Worm (Caenorhabditis elegans) whole organism, L4 larva: Measurements from ENCODE around the gene F26F4.9.

Source experiments
- F44E2.7 ChIP-seq: fragments of 200-800 bp; sonication (Bioruptor generic); IDR thresholded peaks from 2 replicates; pipeline ENCODE4 v2.1.2; 2022; ENCODE audit warnings: missing genetic modification characterization, missing compliant biosample characterization
- T20F7.1 ChIP-seq: fragments of 200-800 bp; sonication (Bioruptor generic); optimal IDR thresholded peaks from 2 replicates; lab custom pipeline; 2018; ENCODE audit warnings: mild to moderate bottlenecking, missing genetic modification characterization, missing compliant biosample characterization
- T26A8.4 ChIP-seq: fragments of 200-800 bp; sonication (Bioruptor generic); IDR thresholded peaks from 2 replicates; pipeline ENCODE4 v1.3.6; 2022; ENCODE audit warnings: missing genetic modification characterization, missing compliant biosample characterization
- Y48G9A.11 ChIP-seq: fragments of 200-800 bp; sonication (Bioruptor generic); IDR thresholded peaks from 2 replicates; pipeline ENCODE4 v1.3.6; 2022; ENCODE audit warnings: missing genetic modification reagents, missing genetic modification characterization, missing compliant biosample characterization
- Y5F2A.4 ChIP-seq: fragments of 200-800 bp; sonication (Bioruptor generic); optimal IDR thresholded peaks from 2 replicates; lab custom pipeline; 2018; ENCODE audit warnings: mild to moderate bottlenecking, missing genetic modification characterization, missing compliant biosample characterization
- Y75B8A.6 ChIP-seq: fragments of 200-800 bp; sonication (Bioruptor generic); IDR thresholded peaks from 2 replicates; pipeline ENCODE4 v1.3.6; 2022; ENCODE audit warnings: missing genetic modification reagents, missing genetic modification characterization, missing compliant biosample characterization
- aha-1 ChIP-seq: fragments of 150-350 bp; peaks from one replicate; lab custom pipeline; 2014; ENCODE audit warnings: missing biosample characterization, missing genetic modification characterization
- arid-1 ChIP-seq: fragments of 200-800 bp; sonication (Bioruptor generic); conservative IDR thresholded peaks from 2 replicates; pipeline ENCODE4 v1.3.6; 2022; ENCODE audit warnings: missing genetic modification reagents, missing genetic modification characterization, missing compliant biosample characterization
- ceh-28 ChIP-seq: fragments of 150-350 bp; optimal IDR thresholded peaks from 2 replicates; lab custom pipeline; 2014; ENCODE audit warnings: missing biosample characterization, missing genetic modification reagents, missing genetic modification characterization
- cey-2 ChIP-seq: sonication (generic microtip); optimal IDR thresholded peaks from 3 replicates; lab custom pipeline; 2017; ENCODE audit warnings: missing genetic modification characterization, mild to moderate bottlenecking, missing compliant biosample characterization, antibody characterized with exemption, borderline replicate concordance; ENCODE audit not compliant: insufficient read depth
- daf-12 ChIP-seq: fragments of 150-350 bp; optimal IDR thresholded peaks from 2 replicates; lab custom pipeline; 2014; ENCODE audit warnings: missing biosample characterization, missing genetic modification reagents, missing genetic modification characterization
- daf-16 ChIP-seq, 3 experiments: sonication (generic microtip); optimal IDR thresholded peaks; 2 replicates each; lab custom pipeline; 2016 to 2017; ENCODE audit warnings: missing genetic modification characterization in 3 of 3, missing genetic modification reagents in 3 of 3, mild to moderate bottlenecking in 2 of 3, missing compliant biosample characterization in 2 of 3, missing biosample characterization in 1 of 3, moderate library complexity in 1 of 3
- daf-19 ChIP-seq: fragments of 200-800 bp; sonication (Bioruptor generic); conservative IDR thresholded peaks from 2 replicates; pipeline ENCODE4 v1.3.6; 2022; ENCODE audit warnings: missing genetic modification characterization, missing compliant biosample characterization
- dmd-6 ChIP-seq: fragments of 200-800 bp; sonication (Bioruptor generic); IDR thresholded peaks from 2 replicates; pipeline ENCODE4 v1.3.6; 2022; ENCODE audit warnings: missing genetic modification reagents, missing genetic modification characterization, missing compliant biosample characterization
- dve-1 ChIP-seq: sonication (generic microtip); optimal IDR thresholded peaks from 2 replicates; lab custom pipeline; 2017; ENCODE audit warnings: antibody characterized with exemption, mild to moderate bottlenecking, missing genetic modification characterization, missing compliant biosample characterization; ENCODE audit not compliant: insufficient read depth
- egl-27 ChIP-seq: sonication (generic microtip); optimal IDR thresholded peaks from 3 replicates; lab custom pipeline; 2017; ENCODE audit warnings: missing biosample characterization, missing genetic modification reagents, missing genetic modification characterization
- egl-43 ChIP-seq: fragments of 200-800 bp; sonication (Bioruptor generic); IDR thresholded peaks from 2 replicates; pipeline ENCODE4 v1.3.6; 2022; ENCODE audit warnings: missing genetic modification reagents, missing genetic modification characterization, missing compliant biosample characterization
- fkh-10 ChIP-seq: fragments of 150-350 bp; optimal IDR thresholded peaks from 2 replicates; lab custom pipeline; 2014; ENCODE audit warnings: missing biosample characterization, missing genetic modification reagents, missing genetic modification characterization
- fos-1 ChIP-seq: fragments of 150-350 bp; optimal IDR thresholded peaks from 2 replicates; lab custom pipeline; 2014; ENCODE audit warnings: missing biosample characterization, missing genetic modification characterization
- hif-1 ChIP-seq, 2 experiments: sonication (generic microtip); optimal IDR thresholded peaks; 2 replicates each; lab custom pipeline; 2016 to 2017; ENCODE audit warnings: missing compliant biosample characterization in 2 of 2, missing genetic modification characterization in 2 of 2, missing genetic modification reagents in 2 of 2, missing genotype in 2 of 2, mild to moderate bottlenecking in 1 of 2
- hlh-30 ChIP-seq: sonication (generic microtip); optimal IDR thresholded peaks from 2 replicates; lab custom pipeline; 2017; ENCODE audit warnings: antibody characterized with exemption, mild to moderate bottlenecking, missing genetic modification characterization, missing compliant biosample characterization; ENCODE audit not compliant: insufficient read depth
- lin-13 ChIP-seq: fragments of 150-350 bp; optimal IDR thresholded peaks from 2 replicates; lab custom pipeline; 2014; ENCODE audit warnings: missing biosample characterization, missing genetic modification reagents, missing genetic modification characterization
- lin-15B ChIP-seq: fragments of 150-350 bp; sonication (generic microtip); optimal IDR thresholded peaks from 3 replicates; lab custom pipeline; 2014; ENCODE audit warnings: missing biosample characterization, missing genetic modification characterization
- lin-38 ChIP-seq: fragments of 200-800 bp; sonication (Bioruptor generic); IDR thresholded peaks from 2 replicates; pipeline ENCODE4 v1.3.6; 2022; ENCODE audit warnings: missing genetic modification reagents, missing genetic modification characterization, missing compliant biosample characterization
- mdl-1 ChIP-seq, 2 experiments: fragments of 150-350 bp in 1 of 2; sonication (generic microtip) in 1 of 2; optimal IDR thresholded peaks; 2 replicates each; lab custom pipeline; 2014 to 2017; ENCODE audit warnings: missing biosample characterization in 2 of 2, missing genetic modification characterization in 2 of 2
- mdt-29 ChIP-seq: fragments of 200-800 bp; sonication (Bioruptor generic); IDR thresholded peaks from 2 replicates; pipeline ENCODE4 v1.3.6; 2022; ENCODE audit warnings: missing genetic modification reagents, missing genetic modification characterization, missing compliant biosample characterization
- mxl-2 ChIP-seq: fragments of 200-800 bp; sonication (Bioruptor generic); conservative IDR thresholded peaks from 2 replicates; pipeline ENCODE4 v1.3.6; 2022; ENCODE audit warnings: missing genetic modification reagents, missing genetic modification characterization, missing compliant biosample characterization
- nhr-25 ChIP-seq: sonication (generic microtip); optimal IDR thresholded peaks from 2 replicates; lab custom pipeline; 2017; ENCODE audit warnings: missing genetic modification characterization, mild to moderate bottlenecking, missing compliant biosample characterization, antibody characterized with exemption, moderate library complexity, borderline replicate concordance; ENCODE audit not compliant: insufficient read depth
- nhr-28 ChIP-seq: fragments of 150-350 bp; optimal IDR thresholded peaks from 2 replicates; lab custom pipeline; 2014; ENCODE audit warnings: missing biosample characterization, missing genetic modification characterization
- nhr-48 ChIP-seq: sonication (generic microtip); optimal IDR thresholded peaks from 2 replicates; lab custom pipeline; 2016; ENCODE audit warnings: mild to moderate bottlenecking, missing genetic modification characterization, missing compliant biosample characterization
- rbr-2 ChIP-seq: sonication (generic microtip); optimal IDR thresholded peaks from 2 replicates; lab custom pipeline; 2016; ENCODE audit warnings: missing genotype, missing genetic modification characterization, missing compliant biosample characterization
- skn-1 ChIP-seq: fragments of 150-350 bp; optimal IDR thresholded peaks from 2 replicates; lab custom pipeline; 2014; ENCODE audit warnings: missing biosample characterization, missing genetic modification characterization
- unc-62 ChIP-seq, 3 experiments: fragments of 150-350 bp in 1 of 3; sonication (generic microtip); optimal IDR thresholded peaks in 2 of 3; peaks in 1 of 3; 1 replicate in 1 of 3; 2 replicates in 2 of 3; lab custom pipeline; 2014 to 2017; ENCODE audit warnings: missing biosample characterization in 3 of 3, missing genetic modification characterization in 3 of 3, missing genetic modification reagents in 3 of 3, missing genotype in 1 of 3
- zfp-3 ChIP-seq: fragments of 200-800 bp; sonication (Bioruptor generic); conservative IDR thresholded peaks from 2 replicates; pipeline ENCODE4 v1.3.6; 2022; ENCODE audit warnings: missing genetic modification reagents, missing genetic modification characterization, missing compliant biosample characterization
- ztf-11 ChIP-seq: fragments of 150-350 bp; optimal IDR thresholded peaks from 2 replicates; lab custom pipeline; 2014; ENCODE audit warnings: missing biosample characterization, missing genetic modification characterization

Gene F26F4.9

ce11 chrIII:4899728-4900127, 12.6 kb downstream of the F26F4.9 start (continued):
- peak; percentile 85 for TF ChIP-seq Y5F2A.4 (GFP tag; lab: Kevin White, UChicago)
- peak; percentile 96 for TF ChIP-seq daf-19
- peak; percentile 99 for TF ChIP-seq rbr-2 (tag; lab: Kevin White, UChicago)
- peak; percentile 62 for TF ChIP-seq egl-27 (tag; lab: Kevin White, UChicago)

- TF ChIP-seq aha-1 = peak; percentile 50
- TF ChIP-seq fkh-10 (GFP tag; lab: Kevin White, UChicago) = no peak
- TF ChIP-seq nhr-25 (tag; lab: Kevin White, UChicago) = no peak
- TF ChIP-seq Y75B8A.6 = no peak
- TF ChIP-seq dmd-6 (GFP tag; lab: Robert Waterston, UW) = peak; percentile 5; the same call in 1 of the 2 replicates
- TF ChIP-seq mdt-29 (GFP tag; lab: Robert Waterston, UW) = no peak
- TF ChIP-seq egl-43 (GFP tag; lab: Robert Waterston, UW) = no peak
- TF ChIP-seq hlh-30 (tag; lab: Kevin White, UChicago) = peak; percentile 76
- TF ChIP-seq mxl-2 (GFP tag; lab: Robert Waterston, UW) = no peak
- no peak for TF ChIP-seq Y48G9A.11
- TF ChIP-seq T20F7.1 (GFP tag; lab: Kevin White, UChicago) = no peak
Observed at ce11 chrIII:4899035-4899578, 13.2 kb downstream of the F26F4.9 start, which contains the start of gene nhl-2. nhl-2 (minus strand) TSS chrIII:4899085.

- TF ChIP-seq dmd-6 (GFP tag; lab: Robert Waterston, UW) (no peak), T20F7.1 (GFP tag; lab: Kevin White, UChicago) (no peak), unc-62 (GFP tag; optimal IDR thresholded peaks at IDR 0.05 in 1 of 2; lab: Kevin White, UChicago) (peak in 1 of 2 experiments; percentile 91), unc-62 (tag; optimal IDR thresholded peaks at IDR 0.05; lab: Kevin White, UChicago) (no peak), ztf-11 (tag; lab: Kevin White, UChicago) (no peak)
Observed at ce11 chrIII:4895313-4895712, 17.0 kb downstream of the F26F4.9 start.

- no peak for TF ChIP-seq lin-13 (GFP tag; lab: Kevin White, UChicago)
- TF ChIP-seq lin-38 = no peak
- TF ChIP-seq dve-1 (tag; lab: Kevin White, UChicago) = no peak
- TF ChIP-seq T26A8.4 = no peak
- no peak for TF ChIP-seq zfp-3 (GFP tag; lab: Robert Waterston, UW)
Observed at ce11 chrIII:4893540-4893939, 18.8 kb downstream of the F26F4.9 start, which contains the start of gene F26F4.6. F26F4.6 (minus strand) TSS chrIII:4893640.

ce11 chrIII:4890997-4891396, 21.3 kb downstream of the F26F4.9 start, which contains the start of gene F26F4.5:
F26F4.5 (minus strand) TSS chrIII:4891252.
- TF ChIP-seq aha-1 (peak; percentile 70), hif-1 (tag; optimal IDR thresholded peaks at IDR 0.05; lab: Kevin White, UChicago) (no peak), lin-38 (peak; percentile 45; the same call in 1 of the 2 replicates)

- TF ChIP-seq dmd-6 (GFP tag; lab: Robert Waterston, UW) (peak; percentile 36; the same call in 1 of the 2 replicates), nhr-28 (tag; lab: Kevin White, UChicago) (peak; percentile 8), skn-1 (tag; lab: Kevin White, UChicago) (no peak), lin-15B (tag; lab: Kevin White, UChicago) (no peak), mdl-1 (tag; optimal IDR thresholded peaks at IDR 0.05; lab: Kevin White, UChicago) (no peak), ceh-28 (tag; lab: Kevin White, UChicago) (no peak), T26A8.4 (no peak), daf-16 (GFP tag; optimal IDR thresholded peaks at IDR 0.05; lab: Kevin White, UChicago) (no peak), daf-16 (tag; optimal IDR thresholded peaks at IDR 0.05; lab: Kevin White, UChicago) (peak; percentile 42), cey-2 (tag; lab: Kevin White, UChicago) (no peak), F44E2.7 (GFP tag; lab: Robert Waterston, UW) (no peak), arid-1 (GFP tag; lab: Robert Waterston, UW) (no peak), daf-12 (tag; lab: Kevin White, UChicago) (no peak), nhr-48 (tag; lab: Kevin White, UChicago) (no peak), lin-13 (GFP tag; lab: Kevin White, UChicago) (no peak), fos-1 (tag; lab: Kevin White, UChicago) (no peak)
Observed at ce11 chrIII:4887291-4887690, 25.0 kb downstream of the F26F4.9 start, which contains the start of gene clec-6. clec-6 (minus strand) TSS chrIII:4887444.
